Worm (Caenorhabditis elegans): ENCODE data around the gene daf-36.

daf-36 gene

ce11 chrV:10270214-10270613 is 44.7 kb upstream of the daf-36 start, which contains the start of gene ric-4:
ric-4 (minus strand) TSS chrV:10270314.
- TF ChIP-seq mdt-29 (GFP tag; IDR thresholded peaks at IDR 0.05) = no peak
- TF ChIP-seq nhr-76 (tag; optimal IDR thresholded peaks at IDR 0.05) = no peak
- no peak for TF ChIP-seq jun-1 (tag; optimal IDR thresholded peaks at IDR 0.05)
- TF ChIP-seq fkh-10 (GFP tag; optimal IDR thresholded peaks at IDR 0.05) = no peak
- TF ChIP-seq zip-11 (GFP tag; IDR thresholded peaks at IDR 0.05) = no peak
- no peak for TF ChIP-seq rbr-2 (tag; optimal IDR thresholded peaks at IDR 0.05)
- TF ChIP-seq Y5F2A.4 (GFP tag; optimal IDR thresholded peaks at IDR 0.05) = no peak
- TF ChIP-seq set-16 (GFP tag; IDR thresholded peaks at IDR 0.05) = no peak
- TF ChIP-seq snpc-1.2 (GFP tag; IDR thresholded peaks at IDR 0.05) = no peak
- no peak for TF ChIP-seq zfp-2 (tag; optimal IDR thresholded peaks at IDR 0.05)
- TF ChIP-seq madf-9 (GFP tag; conservative IDR thresholded peaks at IDR 0.05) = no peak
- no peak for TF ChIP-seq ztf-11 (tag; optimal IDR thresholded peaks at IDR 0.05)
- no peak for TF ChIP-seq fos-1 (tag; optimal IDR thresholded peaks at IDR 0.05)

DNA sequence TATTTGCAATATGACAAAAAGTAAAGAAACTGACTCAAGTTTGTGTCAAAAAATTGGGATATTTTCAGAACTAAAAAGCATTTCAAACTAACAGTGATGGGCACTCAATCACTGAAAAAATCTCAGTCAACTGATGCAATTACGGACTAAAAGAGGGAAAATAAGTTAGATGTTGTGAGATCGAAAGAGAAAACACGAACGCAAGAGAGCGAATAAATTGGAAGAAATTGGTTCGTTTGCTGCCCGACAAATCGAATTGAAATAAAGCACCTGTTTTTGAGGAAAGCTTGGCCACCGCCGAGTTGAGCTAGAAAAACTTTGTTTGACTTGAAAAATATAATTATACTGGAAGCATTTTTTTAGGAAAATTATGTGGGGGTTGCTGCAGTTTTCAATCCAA is 40.5 kb upstream of the daf-36 start:
- peak; percentile 54 for TF ChIP-seq ces-1 (GFP tag; optimal IDR thresholded peaks at IDR 0.05)
- TF ChIP-seq nhr-102 (tag; optimal IDR thresholded peaks at IDR 0.05) = no peak

DNA sequence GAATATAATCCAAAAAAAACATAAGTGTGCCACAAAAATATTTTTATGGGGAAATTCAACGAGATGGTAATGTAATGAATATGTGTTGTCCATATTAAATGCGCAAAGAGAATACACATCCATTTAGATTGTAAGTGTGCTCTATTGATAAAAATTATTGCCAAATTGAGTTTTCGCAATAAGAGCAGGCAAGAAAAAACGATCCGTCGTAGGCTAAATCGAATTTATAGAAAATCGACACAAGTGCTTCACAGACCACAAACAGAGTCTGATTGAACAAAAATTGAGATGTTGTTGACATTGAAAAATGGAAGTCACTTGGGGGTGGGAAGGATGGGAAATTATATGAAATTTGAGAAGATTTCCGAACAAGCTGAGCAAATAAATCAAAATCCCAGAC is 39.5 kb upstream of the daf-36 start:
- TF ChIP-seq ces-1 (GFP tag; optimal IDR thresholded peaks at IDR 0.05) (peak; percentile 73), lin-1 (GFP tag; IDR thresholded peaks at IDR 0.05) (no peak)

DNA sequence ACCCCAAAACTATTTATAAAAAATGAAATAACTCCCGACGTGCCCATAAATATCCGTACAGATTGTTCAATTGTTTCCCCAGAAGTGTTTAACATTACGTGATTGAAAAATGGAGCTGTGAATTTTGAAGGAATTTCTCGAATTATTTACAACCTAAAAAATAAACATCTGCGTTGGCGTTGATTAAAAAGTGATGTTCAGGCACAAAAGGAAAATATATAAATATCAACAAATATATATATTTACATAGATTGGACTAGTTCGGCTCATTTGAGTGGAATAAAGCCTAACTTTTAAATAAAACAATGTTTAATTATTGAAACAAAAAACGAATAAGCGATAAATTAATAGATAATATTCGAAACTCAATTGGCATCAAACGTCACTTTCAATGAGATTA is 35.0 kb upstream of the daf-36 start, which contains the start of gene sri-18:
Gene sri-18 (minus strand): TSS at position 101 of the 400 bp plus-strand sequence.
- no peak for TF ChIP-seq pqm-1 (tag; optimal IDR thresholded peaks at IDR 0.05)
- TF ChIP-seq lir-3 (tag; optimal IDR thresholded peaks at IDR 0.05) = no peak
- TF ChIP-seq arid-1 (GFP tag; conservative IDR thresholded peaks at IDR 0.05) = no peak
- no peak for TF ChIP-seq mep-1 (tag; optimal IDR thresholded peaks at IDR 0.05)
- no peak for TF ChIP-seq madf-5 (GFP tag; IDR thresholded peaks at IDR 0.05)
- TF ChIP-seq vab-7 (GFP tag; IDR thresholded peaks at IDR 0.05) = no peak
- TF ChIP-seq zag-1 (tag; optimal IDR thresholded peaks at IDR 0.05) = no peak
- no peak for TF ChIP-seq lin-13 (GFP tag; optimal IDR thresholded peaks at IDR 0.05)
- no peak for TF ChIP-seq nhr-111 (GFP tag; optimal IDR thresholded peaks at IDR 0.05)
- no peak for TF ChIP-seq spr-1 (tag; optimal IDR thresholded peaks at IDR 0.05)
- TF ChIP-seq hlh-30 (tag; optimal IDR thresholded peaks at IDR 0.05; ENCODE audit: insufficient read depth) = no peak
- no peak for TF ChIP-seq hlh-11 (tag; optimal IDR thresholded peaks at IDR 0.05)
- no peak for TF ChIP-seq nhr-10 (tag; optimal IDR thresholded peaks at IDR 0.05)
- no peak for TF ChIP-seq snpc-1.2 (GFP tag; IDR thresholded peaks at IDR 0.05)
- no peak for TF ChIP-seq lim-7 (GFP tag; IDR thresholded peaks at IDR 0.05)
- no peak for TF ChIP-seq dve-1 (tag; optimal IDR thresholded peaks at IDR 0.05; ENCODE audit: insufficient read depth)
- no peak for TF ChIP-seq ceh-44 (GFP tag; IDR thresholded peaks at IDR 0.05)
- TF ChIP-seq hmg-1.1 (GFP tag; IDR thresholded peaks at IDR 0.05) = no peak

- TF ChIP-seq dve-1 (tag; optimal IDR thresholded peaks at IDR 0.05; ENCODE audit: insufficient read depth) = peak; percentile 64
- peak; percentile 86 for TF ChIP-seq pqm-1 (tag; optimal IDR thresholded peaks at IDR 0.05)
- peak; percentile 91 for TF ChIP-seq dmd-6 (GFP tag; IDR thresholded peaks at IDR 0.05)
- no peak for TF ChIP-seq unc-39 (tag; optimal IDR thresholded peaks at IDR 0.05)
- peak; percentile 52 for TF ChIP-seq mxl-3 (GFP tag; optimal IDR thresholded peaks at IDR 0.05)
- TF ChIP-seq spr-1 (tag; optimal IDR thresholded peaks at IDR 0.05) = no peak
- no peak for TF ChIP-seq ama-1 (optimal IDR thresholded peaks at IDR 0.05)
- TF ChIP-seq php-3 (GFP tag; IDR thresholded peaks at IDR 0.05) = peak; percentile 63
- no peak for TF ChIP-seq duxl-1 (tag; optimal IDR thresholded peaks at IDR 0.05; ENCODE audit: poor library complexity)
- TF ChIP-seq hlh-11 (tag; optimal IDR thresholded peaks at IDR 0.05) = peak; percentile 75
- no peak for TF ChIP-seq daf-8 (GFP tag; IDR thresholded peaks at IDR 0.05)
- TF ChIP-seq set-16 (GFP tag; IDR thresholded peaks at IDR 0.05) = no peak
- no peak for TF ChIP-seq F37D6.2 (tag; optimal IDR thresholded peaks at IDR 0.05)
- no peak for TF ChIP-seq R02D3.7 (tag; optimal IDR thresholded peaks at IDR 0.05)
- TF ChIP-seq attf-4 (tag; optimal IDR thresholded peaks at IDR 0.05) = no peak
- TF ChIP-seq madf-5 (GFP tag; IDR thresholded peaks at IDR 0.05) = no peak
- TF ChIP-seq nhr-77 (tag; optimal IDR thresholded peaks at IDR 0.05) = peak; percentile 73
- peak; percentile 75 for TF ChIP-seq hlh-30 (tag; optimal IDR thresholded peaks at IDR 0.05; ENCODE audit: insufficient read depth)
- no peak for TF ChIP-seq pha-4 (GFP tag; IDR thresholded peaks at IDR 0.05)
- TF ChIP-seq pha-4 (tag; optimal IDR thresholded peaks at IDR 0.05) = peak; percentile 14
- no peak for TF ChIP-seq Y5F2A.4 (GFP tag; optimal IDR thresholded peaks at IDR 0.05)
These were observed 30.5 kb upstream of the daf-36 start, which contains the start of gene nhr-232 for ce11 chrV:10256050-10256449. nhr-232 (plus strand) TSS chrV:10256170.
